Fruit fly (Drosophila melanogaster): Measurements from ENCODE around the gene Mettl3.

Mettl3 gene

dm6 chr3R:24007775-24008506, 24.0 kb upstream of the Mettl3 start (continued):
- TF ChIP-seq bowl (GFP tag; IDR thresholded peaks at IDR 0.05) = 0 out of 2 replicates have a peak, but pooled peaks have one; percentile 17
- no peak for TF ChIP-seq CG11456 (GFP tag; IDR thresholded peaks at IDR 0.05)
- no peak for TF ChIP-seq Dad (GFP tag; optimal IDR thresholded peaks at IDR 0.05)
- TF ChIP-seq wdn (GFP tag; IDR thresholded peaks at IDR 0.05) = no peak
- TF ChIP-seq CG30020 (tag; optimal IDR thresholded peaks at IDR 0.05) = no peak
- TF ChIP-seq twi (tag; optimal IDR thresholded peaks at IDR 0.05) = no peak
- no peak for TF ChIP-seq CG1602 (GFP tag; optimal IDR thresholded peaks at IDR 0.05)
- TF ChIP-seq gfzf (GFP tag; optimal IDR thresholded peaks at IDR 0.05) = no peak
- no peak for TF ChIP-seq CG2202 (tag; optimal IDR thresholded peaks at IDR 0.05)
- no peak for TF ChIP-seq Lpt (GFP tag; optimal IDR thresholded peaks at IDR 0.05)
- no peak for TF ChIP-seq C15 (GFP tag; IDR thresholded peaks at IDR 0.05)
- no peak for TF ChIP-seq da (GFP tag; optimal IDR thresholded peaks at IDR 0.05)
- no peak for TF ChIP-seq CG18764 (GFP tag; optimal IDR thresholded peaks at IDR 0.05)
- TF ChIP-seq prd (optimal IDR thresholded peaks at IDR 0.05) = no peak
- TF ChIP-seq prd (GFP tag; IDR thresholded peaks at IDR 0.05) = no peak
- TF ChIP-seq gsb-n (tag; optimal IDR thresholded peaks at IDR 0.05) = no peak
- no peak for TF ChIP-seq CG8089 (GFP tag; optimal IDR thresholded peaks at IDR 0.05)
- no peak for TF ChIP-seq caup (GFP tag; optimal IDR thresholded peaks at IDR 0.05; ENCODE audit: severe bottlenecking)
- no peak for TF ChIP-seq CG18619 (GFP tag; optimal IDR thresholded peaks at IDR 0.05)
- TF ChIP-seq CG1024 (GFP tag; IDR thresholded peaks at IDR 0.05) = no peak
- TF ChIP-seq CG11723 (GFP tag; optimal IDR thresholded peaks at IDR 0.05) = no peak
- TF ChIP-seq nmo (GFP tag; optimal IDR thresholded peaks at IDR 0.05) = peak; percentile 43
- TF ChIP-seq CG10366 (GFP tag; IDR thresholded peaks at IDR 0.05) = no peak
- no peak for TF ChIP-seq CG2129 (GFP tag; IDR thresholded peaks at IDR 0.05; ENCODE audit: partially characterized antibody)
- no peak for TF ChIP-seq insv (GFP tag; optimal IDR thresholded peaks at IDR 0.05)
- TF ChIP-seq Nf-YB (GFP tag; optimal IDR thresholded peaks at IDR 0.05) = no peak
- no peak for TF ChIP-seq CG2875 (GFP tag; optimal IDR thresholded peaks at IDR 0.05)

dm6 chr3R:24008887-24009286, 23.1 kb upstream of the Mettl3 start:
- TF ChIP-seq sr (GFP tag; IDR thresholded peaks at IDR 0.05) (peak; percentile 84), CG6175 (GFP tag; IDR thresholded peaks at IDR 0.05) (peak; percentile 53; the same call in 1 of the 3 replicates), jigr1 (GFP tag; IDR thresholded peaks at IDR 0.05) (no peak), CG12769 (tag; optimal IDR thresholded peaks at IDR 0.05) (peak; percentile 79), Mrtf (GFP tag; IDR thresholded peaks at IDR 0.05) (no peak)

dm6 chr3R:24010637-24011214, 21.2 kb upstream of the Mettl3 start:
- TF ChIP-seq kni (GFP tag; optimal IDR thresholded peaks at IDR 0.05) (no peak), CG4424 (GFP tag; optimal IDR thresholded peaks at IDR 0.05) (peak; percentile 33), CG12659 (GFP tag; optimal IDR thresholded peaks at IDR 0.05) (peak; percentile 73), sisA (GFP tag; IDR thresholded peaks at IDR 0.05) (peak; percentile 67), CG6254 (GFP tag; optimal IDR thresholded peaks at IDR 0.05) (no peak), lilli (GFP tag; optimal IDR thresholded peaks at IDR 0.05) (peak; percentile 42), Atf6 (GFP tag; IDR thresholded peaks at IDR 0.05) (peak; percentile 76), Tbp (GFP tag; optimal IDR thresholded peaks at IDR 0.05) (no peak), ind (GFP tag; optimal IDR thresholded peaks at IDR 0.05) (peak; percentile 28), Fer2 (tag; optimal IDR thresholded peaks at IDR 0.05) (peak; percentile 13), sim (GFP tag; IDR thresholded peaks at IDR 0.05) (peak; percentile 37; the same call in 1 of the 2 replicates), pita (GFP tag; optimal IDR thresholded peaks at IDR 0.05) (no peak), CG31388 (GFP tag; optimal IDR thresholded peaks at IDR 0.05) (no peak), al (GFP tag; IDR thresholded peaks at IDR 0.05) (peak; percentile 59), CG7271 (tag; optimal IDR thresholded peaks at IDR 0.05) (no peak), CG9215 (GFP tag; IDR thresholded peaks at IDR 0.05) (peak; percentile 50), CG6272 (GFP tag; IDR thresholded peaks at IDR 0.05) (peak; percentile 44; the same call in 1 of the 2 replicates), mirr (GFP tag; optimal IDR thresholded peaks at IDR 0.05) (peak; percentile 9)

Measured in whole organism, embryonic.